Worm (Caenorhabditis elegans): Measurements from ENCODE around the gene unc-112.

The unc-112 gene

ce11 chrV:14680014-14680413, 16.4 kb downstream of the unc-112 start, which contains the start of gene C47E8.3:
TSS of gene C47E8.3 (plus strand) at chrV:14680314.
- TF ChIP-seq nhr-12 (tag; optimal IDR thresholded peaks at IDR 0.05) (no peak), sem-2 (GFP tag; optimal IDR thresholded peaks at IDR 0.05) (no peak), pha-4 (tag; optimal IDR thresholded peaks at IDR 0.05) (no peak), nhr-2 (tag; optimal IDR thresholded peaks at IDR 0.05) (no peak), bed-3 (GFP tag; optimal IDR thresholded peaks at IDR 0.05) (no peak), cnd-1 (tag; optimal IDR thresholded peaks at IDR 0.05) (no peak), mls-2 (tag; optimal IDR thresholded peaks at IDR 0.05) (no peak), unc-120 (tag; optimal IDR thresholded peaks at IDR 0.05; ENCODE audit: poor library complexity, severe bottlenecking) (no peak), unc-39 (tag; optimal IDR thresholded peaks at IDR 0.05) (no peak), ceh-39 (tag; optimal IDR thresholded peaks at IDR 0.05) (no peak), mab-5 (tag; optimal IDR thresholded peaks at IDR 0.05) (no peak), drap-1 (GFP tag; optimal IDR thresholded peaks at IDR 0.05) (no peak)

ce11 chrV:14678298-14678697, 18.2 kb downstream of the unc-112 start:
- no peak for TF ChIP-seq elt-1 (tag; optimal IDR thresholded peaks at IDR 0.05; ENCODE audit: borderline replicate concordance, insufficient read depth)
- TF ChIP-seq ztf-11 (tag; optimal IDR thresholded peaks at IDR 0.05), result no peak
- TF ChIP-seq pha-4 (tag; optimal IDR thresholded peaks at IDR 0.05), result no peak
- no peak for TF ChIP-seq elt-3 (tag; optimal IDR thresholded peaks at IDR 0.05)
- no peak for TF ChIP-seq nhr-2 (tag; optimal IDR thresholded peaks at IDR 0.05)
- TF ChIP-seq nhr-237 (tag; optimal IDR thresholded peaks at IDR 0.05), result no peak
- TF ChIP-seq ceh-43 (GFP tag; optimal IDR thresholded peaks at IDR 0.05), result no peak
- TF ChIP-seq nhr-12 (tag; optimal IDR thresholded peaks at IDR 0.05), result no peak
- TF ChIP-seq unc-120 (tag; optimal IDR thresholded peaks at IDR 0.05; ENCODE audit: poor library complexity, severe bottlenecking), result no peak
- no peak for TF ChIP-seq unc-39 (tag; optimal IDR thresholded peaks at IDR 0.05)
- no peak for TF ChIP-seq mab-5 (tag; optimal IDR thresholded peaks at IDR 0.05)
- TF ChIP-seq lsy-2 (tag; optimal IDR thresholded peaks at IDR 0.05), result no peak
- TF ChIP-seq M03D4.4 (tag; optimal IDR thresholded peaks at IDR 0.05), result no peak
- TF ChIP-seq hlh-1 (tag; optimal IDR thresholded peaks at IDR 0.05), result no peak
- TF ChIP-seq sem-2 (GFP tag; optimal IDR thresholded peaks at IDR 0.05), result no peak
- TF ChIP-seq lin-32 (GFP tag; optimal IDR thresholded peaks at IDR 0.05), result no peak
- no peak for TF ChIP-seq nhr-28 (tag; optimal IDR thresholded peaks at IDR 0.05)

- TF ChIP-seq ces-1 (GFP tag; optimal IDR thresholded peaks at IDR 0.05) (no peak), lin-32 (GFP tag; optimal IDR thresholded peaks at IDR 0.05) (no peak), elt-1 (tag; optimal IDR thresholded peaks at IDR 0.05; ENCODE audit: borderline replicate concordance, insufficient read depth) (no peak), unc-62 (GFP tag; optimal IDR thresholded peaks at IDR 0.05) (no peak), nhr-28 (tag; optimal IDR thresholded peaks at IDR 0.05) (no peak), drap-1 (GFP tag; optimal IDR thresholded peaks at IDR 0.05) (no peak), nhr-2 (tag; optimal IDR thresholded peaks at IDR 0.05) (no peak), sptf-1 (tag; optimal IDR thresholded peaks at IDR 0.05) (no peak), lsy-2 (tag; optimal IDR thresholded peaks at IDR 0.05) (no peak), unc-120 (tag; optimal IDR thresholded peaks at IDR 0.05; ENCODE audit: poor library complexity, severe bottlenecking) (no peak), flh-1 (GFP tag; optimal IDR thresholded peaks at IDR 0.05) (no peak), cnd-1 (tag; optimal IDR thresholded peaks at IDR 0.05) (no peak)
Observed at ce11 chrV:14665728-14666127, 30.7 kb downstream of the unc-112 start, which contains the start of gene C47E8.1. TSS of gene C47E8.1 (plus strand) at chrV:14666028.

ce11 chrV:14663006-14663405, 33.4 kb downstream of the unc-112 start, which contains the start of gene C47E8.9:
TSS of gene C47E8.9 (plus strand) at chrV:14663306.
- TF ChIP-seq drap-1 (GFP tag; optimal IDR thresholded peaks at IDR 0.05) (no peak), lsy-2 (tag; optimal IDR thresholded peaks at IDR 0.05) (no peak), lin-32 (GFP tag; optimal IDR thresholded peaks at IDR 0.05) (no peak), pha-4 (tag; optimal IDR thresholded peaks at IDR 0.05) (no peak), zip-8 (tag; optimal IDR thresholded peaks at IDR 0.05) (no peak), unc-62 (GFP tag; optimal IDR thresholded peaks at IDR 0.05) (no peak), ztf-11 (tag; optimal IDR thresholded peaks at IDR 0.05) (no peak), elt-3 (tag; optimal IDR thresholded peaks at IDR 0.05) (no peak), blmp-1 (tag; optimal IDR thresholded peaks at IDR 0.05) (no peak), M03D4.4 (tag; optimal IDR thresholded peaks at IDR 0.05) (no peak), nhr-12 (tag; optimal IDR thresholded peaks at IDR 0.05) (no peak), nhr-76 (tag; optimal IDR thresholded peaks at IDR 0.05) (no peak), unc-39 (tag; optimal IDR thresholded peaks at IDR 0.05) (no peak), hlh-1 (tag; optimal IDR thresholded peaks at IDR 0.05) (no peak), nhr-237 (tag; optimal IDR thresholded peaks at IDR 0.05) (no peak), sem-2 (GFP tag; optimal IDR thresholded peaks at IDR 0.05) (no peak), flh-1 (GFP tag; optimal IDR thresholded peaks at IDR 0.05) (no peak), mls-2 (tag; optimal IDR thresholded peaks at IDR 0.05) (no peak)
